Fruit fly (Drosophila melanogaster) whole organism, embryonic: ENCODE measurements around the gene fau.

Experiments
- CG11723 ChIP-seq: fragments of 200-800 bp; sonication (Bioruptor generic); optimal IDR thresholded peaks from 2 replicates; lab custom pipeline; 2017; ENCODE audit warnings: missing biosample characterization, mild to moderate bottlenecking, missing genetic modification characterization
- CG12942 ChIP-seq: fragments of 200-800 bp; sonication (Bioruptor generic); optimal IDR thresholded peaks from 3 replicates; lab custom pipeline; 2016; ENCODE audit warnings: missing biosample characterization, missing genetic modification characterization
- CG13123 ChIP-seq: fragments of 200-800 bp; sonication (Bioruptor generic); optimal IDR thresholded peaks from 2 replicates; lab custom pipeline; 2016; ENCODE audit warnings: missing biosample characterization, missing genetic modification characterization
- CG14441 ChIP-seq: fragments of 200-800 bp; sonication (Bioruptor generic); IDR thresholded peaks from 2 replicates; pipeline ENCODE4 v1.3.6; 2022; ENCODE audit warnings: missing biosample characterization, missing genetic modification characterization
- CG17359 ChIP-seq: fragments of 200-800 bp; sonication (Bioruptor generic); optimal IDR thresholded peaks from 3 replicates; lab custom pipeline; 2018; ENCODE audit warnings: missing biosample characterization, mild to moderate bottlenecking, missing genetic modification characterization, moderate library complexity
- CG17802 ChIP-seq: fragments of 200-800 bp; sonication (Bioruptor generic); optimal IDR thresholded peaks from 2 replicates; lab custom pipeline; 2018; ENCODE audit warnings: missing biosample characterization, mild to moderate bottlenecking, missing genetic modification characterization, moderate library complexity
- CG2120 ChIP-seq: fragments of 200-800 bp; sonication (Bioruptor generic); optimal IDR thresholded peaks from 3 replicates; lab custom pipeline; 2016; ENCODE audit warnings: missing biosample characterization, missing genetic modification characterization
- CG2129 ChIP-seq: fragments of 200-800 bp; sonication (Bioruptor generic); IDR thresholded peaks from 2 replicates; pipeline ENCODE4 v1.3.6; 2022; ENCODE audit warnings: missing biosample characterization, missing genetic modification characterization; ENCODE audit not compliant: partially characterized antibody
- CG33557 ChIP-seq: fragments of 200-800 bp; sonication (Bioruptor generic); optimal IDR thresholded peaks from 2 replicates; lab custom pipeline; 2019; ENCODE audit warnings: missing biosample characterization, mild to moderate bottlenecking, missing genetic modification characterization, moderate library complexity
- CG43689 ChIP-seq: fragments of 200-800 bp; sonication (Bioruptor generic); IDR thresholded peaks from 2 replicates; pipeline ENCODE4 v1.3.6; 2022; ENCODE audit warnings: missing biosample characterization, missing genetic modification characterization
- CG4854 ChIP-seq: fragments of 200-800 bp; sonication (Bioruptor generic); optimal IDR thresholded peaks from 2 replicates; lab custom pipeline; 2016; ENCODE audit warnings: missing biosample characterization, missing genetic modification characterization, inconsistent platforms
- CG6254 ChIP-seq: fragments of 200-800 bp; sonication (Bioruptor generic); optimal IDR thresholded peaks from 3 replicates; lab custom pipeline; 2017; ENCODE audit warnings: mild to moderate bottlenecking, missing biosample characterization, missing genetic modification reagents, missing genetic modification characterization
- CG6689 ChIP-seq: fragments of 200-800 bp; sonication (Bioruptor generic); IDR thresholded peaks from 2 replicates; pipeline ENCODE4 v1.3.6; 2022; ENCODE audit warnings: missing biosample characterization, missing genetic modification characterization
- CG6813 ChIP-seq: fragments of 200-800 bp; sonication (Bioruptor generic); optimal IDR thresholded peaks from 2 replicates; lab custom pipeline; 2017; ENCODE audit warnings: missing biosample characterization, missing genetic modification characterization, mild to moderate bottlenecking, moderate library complexity, missing genetic modification reagents
- CG7271 ChIP-seq: fragments of 200-800 bp; sonication (Bioruptor generic); optimal IDR thresholded peaks from 2 replicates; lab custom pipeline; 2018; ENCODE audit warnings: missing biosample characterization, mild to moderate bottlenecking, missing genetic modification characterization, moderate library complexity
- CG7372 ChIP-seq: fragments of 200-800 bp; sonication (Bioruptor generic); IDR thresholded peaks from 2 replicates; pipeline ENCODE4 v1.3.6; 2022; ENCODE audit warnings: missing biosample characterization, missing genetic modification characterization
- CG8924 ChIP-seq: fragments of 200-800 bp; optimal IDR thresholded peaks from 3 replicates; lab custom pipeline; 2019; ENCODE audit warnings: missing biosample characterization, mild to moderate bottlenecking, missing genetic modification characterization, moderate library complexity
- CG9817 ChIP-seq: fragments of 200-800 bp; sonication (Bioruptor generic); optimal IDR thresholded peaks from 2 replicates; lab custom pipeline; 2018; ENCODE audit warnings: missing biosample characterization, mild to moderate bottlenecking, missing genetic modification characterization, moderate library complexity
- Dip3 ChIP-seq: fragments of 200-800 bp; sonication (Bioruptor generic); optimal IDR thresholded peaks from 3 replicates; lab custom pipeline; 2016; ENCODE audit warnings: missing biosample characterization, missing genetic modification characterization
- Dp ChIP-seq: fragments of 200-800 bp; sonication (Bioruptor generic); optimal IDR thresholded peaks from 2 replicates; lab custom pipeline; 2018; ENCODE audit warnings: missing biosample characterization, mild to moderate bottlenecking, missing genetic modification characterization, moderate library complexity
- Fer2 ChIP-seq: fragments of 200-800 bp; sonication (Bioruptor generic); optimal IDR thresholded peaks from 2 replicates; lab custom pipeline; 2018; ENCODE audit warnings: missing biosample characterization, mild to moderate bottlenecking, missing genetic modification characterization, moderate library complexity
- Gug ChIP-seq: fragments of 200-800 bp; sonication (Bioruptor generic); IDR thresholded peaks from 4 replicates; pipeline ENCODE4 v1.3.6; 2022; ENCODE audit warnings: missing biosample characterization, missing genetic modification characterization
- HHEX ChIP-seq: fragments of 200-800 bp; sonication (Bioruptor generic); optimal IDR thresholded peaks from 3 replicates; lab custom pipeline; 2017; ENCODE audit warnings: missing biosample characterization, mild to moderate bottlenecking, missing genetic modification characterization, missing genetic modification reagents
- Hmr ChIP-seq: fragments of 200-800 bp; sonication (Bioruptor generic); optimal IDR thresholded peaks from 3 replicates; lab custom pipeline; 2017; ENCODE audit warnings: mild to moderate bottlenecking, missing biosample characterization, missing genetic modification reagents, missing genetic modification characterization
- Mrtf ChIP-seq: fragments of 200-800 bp; sonication (Bioruptor generic); IDR thresholded peaks from 3 replicates; pipeline ENCODE4 v1.3.6; 2022; ENCODE audit warnings: missing biosample characterization, missing genetic modification characterization
- NC2β ChIP-seq: fragments of 200-800 bp; sonication (Bioruptor generic); optimal IDR thresholded peaks from 2 replicates; lab custom pipeline; 2016; ENCODE audit warnings: missing biosample characterization, missing genetic modification characterization
- Nf-YA ChIP-seq: fragments of 200-800 bp; sonication (Bioruptor generic); IDR thresholded peaks from 2 replicates; pipeline ENCODE4 v1.3.6; 2022; ENCODE audit warnings: missing biosample characterization, missing genetic modification characterization
- Ravus ChIP-seq: fragments of 200-800 bp; sonication (Bioruptor generic); IDR thresholded peaks from 2 replicates; pipeline ENCODE4 v1.3.6; 2022; ENCODE audit warnings: missing biosample characterization, missing genetic modification characterization
- Stat92E ChIP-seq, 3 experiments: fragments of >200 bp in 2 of 3; fragments of 200-800 bp in 1 of 3; sonication (Bioruptor generic) in 1 of 3; optimal IDR thresholded peaks; 2 replicates each; lab custom pipeline; 2017 to 2019; ENCODE audit warnings: missing biosample characterization in 3 of 3, missing genetic modification characterization in 3 of 3, mild to moderate bottlenecking in 1 of 3, moderate library complexity in 1 of 3
- aop ChIP-seq: fragments of 200-800 bp; sonication (Bioruptor generic); IDR thresholded peaks from 2 replicates; pipeline ENCODE4 v1.3.6; 2022; ENCODE audit warnings: missing biosample characterization, missing genetic modification characterization
- cas ChIP-seq: fragments of 200-800 bp; sonication (Bioruptor generic); IDR thresholded peaks from 2 replicates; pipeline ENCODE4 v1.3.6; 2022; ENCODE audit warnings: missing biosample characterization, missing genetic modification characterization
- chif ChIP-seq, 2 experiments: fragments of 200-800 bp; sonication (Bioruptor generic); optimal IDR thresholded peaks; 3 replicates each; lab custom pipeline; 2016; ENCODE audit warnings: missing biosample characterization in 2 of 2, missing genetic modification characterization in 2 of 2
- exex ChIP-seq: fragments of 200-800 bp; sonication (Bioruptor generic); optimal IDR thresholded peaks from 4 replicates; lab custom pipeline; 2018; ENCODE audit warnings: missing biosample characterization, mild to moderate bottlenecking, missing genetic modification characterization, moderate library complexity
- fd102C ChIP-seq: fragments of 200-800 bp; sonication (Bioruptor generic); optimal IDR thresholded peaks from 2 replicates; lab custom pipeline; 2018; ENCODE audit warnings: missing biosample characterization, mild to moderate bottlenecking, missing genetic modification characterization, moderate library complexity
- fd3F ChIP-seq: fragments of 200-800 bp; sonication (Bioruptor generic); optimal IDR thresholded peaks from 2 replicates; lab custom pipeline; 2018; ENCODE audit warnings: missing biosample characterization, mild to moderate bottlenecking, missing genetic modification characterization, moderate library complexity
- fd64A ChIP-seq: fragments of 200-800 bp; sonication (Bioruptor generic); optimal IDR thresholded peaks from 3 replicates; lab custom pipeline; 2018; ENCODE audit warnings: missing biosample characterization, mild to moderate bottlenecking, missing genetic modification characterization
- gcm2 ChIP-seq: fragments of 200-800 bp; sonication (Bioruptor generic); optimal IDR thresholded peaks from 2 replicates; lab custom pipeline; 2016; ENCODE audit warnings: missing biosample characterization, missing genetic modification characterization
- gsb ChIP-seq: fragments of 200-800 bp; sonication (Bioruptor generic); IDR thresholded peaks from 2 replicates; pipeline ENCODE4 v1.3.6; 2022; ENCODE audit warnings: missing biosample characterization, missing genetic modification characterization
- kni ChIP-seq: fragments of 200-800 bp; sonication (Bioruptor generic); optimal IDR thresholded peaks from 3 replicates; lab custom pipeline; 2017; ENCODE audit warnings: mild to moderate bottlenecking, missing biosample characterization, missing genetic modification reagents, missing genetic modification characterization
- lilli ChIP-seq: fragments of 200-800 bp; sonication (Bioruptor generic); optimal IDR thresholded peaks from 3 replicates; lab custom pipeline; 2016; ENCODE audit warnings: missing biosample characterization, missing genetic modification characterization
- lmd ChIP-seq: fragments of 200-800 bp; sonication (Bioruptor generic); IDR thresholded peaks from 2 replicates; pipeline ENCODE4 v1.3.6; 2022; ENCODE audit warnings: missing biosample characterization, missing genetic modification characterization
- mam ChIP-seq: fragments of 200-800 bp; sonication (Bioruptor generic); optimal IDR thresholded peaks from 3 replicates; lab custom pipeline; 2016; ENCODE audit warnings: missing biosample characterization, missing genetic modification characterization
- mirr ChIP-seq: fragments of 200-800 bp; sonication (Bioruptor generic); optimal IDR thresholded peaks from 3 replicates; lab custom pipeline; 2018; ENCODE audit warnings: missing biosample characterization, mild to moderate bottlenecking, missing genetic modification characterization
- otp ChIP-seq: fragments of 200-800 bp; sonication (Bioruptor generic); IDR thresholded peaks from 3 replicates; pipeline ENCODE4, ENCODE4 v1.3.6; 2022; ENCODE audit warnings: missing biosample characterization, missing genetic modification characterization
- p53 ChIP-seq: fragments of 200-800 bp; sonication (Bioruptor generic); optimal IDR thresholded peaks from 2 replicates; lab custom pipeline; 2016; ENCODE audit warnings: missing biosample characterization, missing genetic modification characterization
- pan ChIP-seq, 4 experiments: fragments of >200 bp in 3 of 4; fragments of 200-800 bp in 1 of 4; sonication (Bioruptor generic) in 1 of 4; optimal IDR thresholded peaks in 3 of 4; IDR thresholded peaks in 1 of 4; 2 replicates each; pipeline versions ENCODE4 v1.3.6 to Lab custom; 2017 to 2022; ENCODE audit warnings: missing biosample characterization in 2 of 4, missing genetic modification characterization in 2 of 4, mixed read lengths in 1 of 4
- pum ChIP-seq: fragments of 200-800 bp; sonication (Bioruptor generic); optimal IDR thresholded peaks from 2 replicates; lab custom pipeline; 2016; ENCODE audit warnings: missing biosample characterization, missing genetic modification characterization
- ro ChIP-seq: fragments of 200-800 bp; sonication (Bioruptor generic); IDR thresholded peaks from 2 replicates; pipeline ENCODE4 v1.3.6; 2022; ENCODE audit warnings: missing biosample characterization, missing genetic modification characterization
- tin ChIP-seq: fragments of 200-800 bp; sonication (Bioruptor generic); optimal IDR thresholded peaks from 3 replicates; lab custom pipeline; 2016; ENCODE audit warnings: missing biosample characterization, missing genetic modification characterization
- trh ChIP-seq: fragments of 200-800 bp; sonication (Bioruptor generic); optimal IDR thresholded peaks from 2 replicates; lab custom pipeline; 2016; ENCODE audit warnings: missing biosample characterization, missing genetic modification characterization
- zf30C ChIP-seq: fragments of 200-800 bp; sonication (Bioruptor generic); optimal IDR thresholded peaks from 3 replicates; lab custom pipeline; 2018; ENCODE audit warnings: missing biosample characterization, mild to moderate bottlenecking, missing genetic modification characterization

fau gene

DNA sequence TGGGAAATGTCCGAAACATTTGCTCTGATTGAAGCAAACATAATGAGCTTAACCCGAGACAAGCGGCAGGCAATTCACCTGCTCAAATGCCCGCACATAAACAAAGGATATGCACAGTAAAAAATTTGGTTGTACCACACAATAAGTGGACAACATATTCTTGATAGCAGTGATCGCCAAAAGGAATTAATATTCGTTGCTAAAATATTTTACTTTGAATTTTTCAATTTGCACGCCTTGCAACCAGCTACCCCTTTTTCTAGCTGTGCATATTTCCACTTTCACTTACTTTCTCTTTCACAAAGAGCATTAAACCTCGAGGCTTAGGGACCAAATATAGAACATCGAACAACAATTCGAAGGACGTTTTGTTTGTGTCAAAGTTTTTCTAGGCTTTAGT, 29.5 kb downstream of the fau start (continued):
- TF ChIP-seq CG7271 (tag; lab: Kevin White, UChicago), result no peak
- no peak for TF ChIP-seq CG17359 (tag; lab: Kevin White, UChicago)
- no peak for TF ChIP-seq chif (GFP tag; optimal IDR thresholded peaks at IDR 0.05; lab: Kevin White, UChicago)
- no peak for TF ChIP-seq CG6689 (GFP tag; lab: Robert Waterston, UW)
- no peak for TF ChIP-seq CG11723 (GFP tag; lab: Kevin White, UChicago)
- no peak for TF ChIP-seq pum
- no peak for TF ChIP-seq CG6254 (GFP tag; lab: Kevin White, UChicago)
- TF ChIP-seq mirr (GFP tag; lab: Kevin White, UChicago), result no peak
- no peak for TF ChIP-seq CG17802 (tag; lab: Kevin White, UChicago)
- TF ChIP-seq pan (optimal IDR thresholded peaks at IDR 0.05; lab: Kevin White, UChicago), result no peak
- TF ChIP-seq pan (GFP tag; optimal IDR thresholded peaks at IDR 0.05 in 1 of 2, IDR thresholded peaks at IDR 0.05 in 1 of 2), result peak in 1 of 2 experiments; percentile 10
- no peak for TF ChIP-seq otp (GFP tag; lab: Robert Waterston, UW)
- TF ChIP-seq cas (GFP tag; lab: Robert Waterston, UW), result no peak
- no peak for TF ChIP-seq CG7372 (GFP tag; lab: Robert Waterston, UW)
- TF ChIP-seq gsb (GFP tag; lab: Robert Waterston, UW), result no peak
- TF ChIP-seq CG6813 (GFP tag; lab: Kevin White, UChicago), result no peak
- no peak for TF ChIP-seq NC2β
- no peak for TF ChIP-seq trh (GFP tag; lab: Kevin White, UChicago)
- no peak for TF ChIP-seq Fer2
- TF ChIP-seq aop (GFP tag; lab: Robert Waterston, UW), result no peak
- no peak for TF ChIP-seq Stat92E (GFP tag; optimal IDR thresholded peaks at IDR 0.05; lab: Kevin White, UChicago)
- no peak for TF ChIP-seq CG12942 (GFP tag; lab: Kevin White, UChicago)
- TF ChIP-seq Gug (GFP tag; lab: Robert Waterston, UW), result no peak
- TF ChIP-seq fd102C, result no peak
- peak; percentile 45 for TF ChIP-seq CG2120 (GFP tag; lab: Kevin White, UChicago)
- no peak for TF ChIP-seq CG43689 (GFP tag; lab: Robert Waterston, UW)
- TF ChIP-seq Nf-YA (GFP tag; lab: Robert Waterston, UW), result no peak
- no peak for TF ChIP-seq fd3F (GFP tag; lab: Kevin White, UChicago)
- TF ChIP-seq lilli (GFP tag; lab: Kevin White, UChicago), result peak; percentile 13
- no peak for TF ChIP-seq CG13123 (GFP tag; lab: Kevin White, UChicago)
- TF ChIP-seq fd64A (GFP tag; lab: Kevin White, UChicago), result no peak
- TF ChIP-seq tin (GFP tag; lab: Kevin White, UChicago), result no peak
- TF ChIP-seq CG33557 (GFP tag; lab: Kevin White, UChicago), result no peak
- peak; percentile 25; the same call in 1 of the 2 replicates for TF ChIP-seq lmd (GFP tag; lab: Robert Waterston, UW)
- no peak for TF ChIP-seq kni (GFP tag; lab: Kevin White, UChicago)
- TF ChIP-seq CG9817 (tag; lab: Kevin White, UChicago), result no peak
- TF ChIP-seq p53, result no peak
- TF ChIP-seq Mrtf (GFP tag; lab: Robert Waterston, UW), result 0 out of 3 replicates have a peak, but pooled peaks have one; percentile 12
- TF ChIP-seq Dip3 (GFP tag; lab: Kevin White, UChicago), result no peak
- peak; percentile 19 for TF ChIP-seq mam (GFP tag; lab: Kevin White, UChicago)
- TF ChIP-seq exex, result no peak
- TF ChIP-seq Ravus (GFP tag; lab: Robert Waterston, UW), result no peak
- TF ChIP-seq HHEX (GFP tag; lab: Kevin White, UChicago), result no peak
- no peak for TF ChIP-seq zf30C (GFP tag; lab: Kevin White, UChicago)
- TF ChIP-seq ro (GFP tag; lab: Robert Waterston, UW), result no peak
- TF ChIP-seq CG2129 (GFP tag; lab: Robert Waterston, UW), result no peak
- TF ChIP-seq CG14441 (GFP tag; lab: Robert Waterston, UW), result no peak
- no peak for TF ChIP-seq CG4854 (GFP tag; lab: Kevin White, UChicago)
- TF ChIP-seq CG8924 (tag; lab: Kevin White, UChicago), result no peak
- TF ChIP-seq Dp (GFP tag; lab: Kevin White, UChicago), result no peak
- TF ChIP-seq Hmr (GFP tag; lab: Kevin White, UChicago), result peak; percentile 8
- TF ChIP-seq gcm2 (GFP tag; lab: Kevin White, UChicago), result no peak
